Worm (Caenorhabditis elegans): ENCODE results near the gene ceh-36.

DNA sequence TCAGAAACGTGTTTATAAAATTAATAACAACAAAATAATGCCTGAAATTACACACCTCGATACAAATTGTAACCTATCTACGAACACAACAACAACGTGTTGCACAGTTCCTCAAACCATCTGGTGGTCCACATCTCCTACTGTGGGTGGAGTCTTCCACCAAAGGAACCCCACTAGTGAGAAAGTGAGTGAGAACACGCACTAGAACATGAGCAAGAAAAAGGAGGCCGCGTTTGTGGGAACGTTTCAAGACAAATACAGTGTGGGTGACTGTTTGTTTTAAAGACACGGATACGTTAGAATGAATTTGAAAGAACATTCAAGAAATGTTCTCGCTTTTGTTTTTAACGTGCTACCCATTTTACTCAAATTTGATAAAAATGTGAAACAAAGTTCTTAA, at the start of gene ceh-36:
- no peak for TF ChIP-seq F22D6.2 (tag; optimal IDR thresholded peaks at IDR 0.05)
- no peak for TF ChIP-seq hrde-1 (tag; optimal IDR thresholded peaks at IDR 0.05; ENCODE audit: borderline replicate concordance)
- no peak for TF ChIP-seq F33H1.4 (GFP tag; IDR thresholded peaks at IDR 0.05)
- no peak for TF ChIP-seq sdz-38 (tag; optimal IDR thresholded peaks at IDR 0.05)
- TF ChIP-seq mel-28 (tag; optimal IDR thresholded peaks at IDR 0.05; ENCODE audit: borderline replicate concordance) = no peak
- no peak for TF ChIP-seq snpc-4 (GFP tag; optimal IDR thresholded peaks at IDR 0.05)
- no peak for TF ChIP-seq snpc-4 (tag; optimal IDR thresholded peaks at IDR 0.05)
